Fruit fly (Drosophila melanogaster) whole organism, prepupa: ENCODE results near the gene Gcn5.

Experiments
- Blimp-1 ChIP-seq: fragments of 200-800 bp; sonication (Bioruptor generic); optimal IDR thresholded peaks from 3 replicates; lab custom pipeline; 2017; ENCODE audit warnings: missing biosample characterization, missing genetic modification characterization, mild to moderate bottlenecking, moderate library complexity, missing genetic modification reagents
- CG10631 ChIP-seq: fragments of 200-800 bp; sonication (Bioruptor generic); optimal IDR thresholded peaks from 2 replicates; lab custom pipeline; 2016; ENCODE audit warnings: missing biosample characterization, missing genetic modification characterization
- CG10669 ChIP-seq: fragments of 200-800 bp; sonication (Bioruptor generic); optimal IDR thresholded peaks from 3 replicates; lab custom pipeline; 2018; ENCODE audit warnings: missing biosample characterization, mild to moderate bottlenecking, missing genetic modification characterization, moderate library complexity
- CG11294 ChIP-seq: fragments of 200-800 bp; sonication (Bioruptor generic); IDR thresholded peaks from 2 replicates; pipeline ENCODE4 v1.3.6; 2022; ENCODE audit warnings: missing biosample characterization, missing genetic modification characterization
- CG11762 ChIP-seq: fragments of 200-800 bp; sonication (Bioruptor generic); optimal IDR thresholded peaks from 3 replicates; lab custom pipeline; 2016; ENCODE audit warnings: missing biosample characterization, missing genetic modification characterization; ENCODE audit not compliant: insufficient read depth
- CG15336 ChIP-seq: fragments of 200-800 bp; sonication (Bioruptor generic); IDR thresholded peaks from 2 replicates; pipeline ENCODE4 v1.3.6; 2022; ENCODE audit warnings: missing biosample characterization, missing genetic modification characterization
- CG1621 ChIP-seq: fragments of 200-800 bp; sonication (Bioruptor generic); optimal IDR thresholded peaks from 3 replicates; lab custom pipeline; 2018; ENCODE audit warnings: missing biosample characterization, mild to moderate bottlenecking, missing genetic modification characterization
- CG16779 ChIP-seq: fragments of 200-800 bp; sonication (Bioruptor generic); optimal IDR thresholded peaks from 3 replicates; lab custom pipeline; 2017; ENCODE audit warnings: missing biosample characterization, mild to moderate bottlenecking, missing genetic modification characterization
- CG31627 ChIP-seq: fragments of 200-800 bp; sonication (Bioruptor generic); optimal IDR thresholded peaks from 3 replicates; lab custom pipeline; 2016; ENCODE audit warnings: missing biosample characterization, missing genetic modification characterization
- CG32006 ChIP-seq: fragments of 200-800 bp; sonication (Bioruptor generic); optimal IDR thresholded peaks from 3 replicates; lab custom pipeline; 2017; ENCODE audit warnings: missing biosample characterization, mild to moderate bottlenecking, missing genetic modification characterization
- CG34406 ChIP-seq: fragments of 200-800 bp; sonication (Bioruptor generic); optimal IDR thresholded peaks from 3 replicates; lab custom pipeline; 2016; ENCODE audit warnings: missing biosample characterization, missing genetic modification characterization
- CG3919 ChIP-seq: fragments of 200-800 bp; sonication (Bioruptor generic); optimal IDR thresholded peaks from 3 replicates; lab custom pipeline; 2016; ENCODE audit warnings: missing biosample characterization, missing genetic modification characterization
- CG4318 ChIP-seq: fragments of 200-800 bp; sonication (Bioruptor generic); optimal IDR thresholded peaks from 3 replicates; lab custom pipeline; 2017; ENCODE audit warnings: missing biosample characterization, mild to moderate bottlenecking, missing genetic modification characterization
- CG6163 ChIP-seq: fragments of 200-800 bp; sonication (Bioruptor generic); IDR thresholded peaks from 3 replicates; pipeline ENCODE4 v1.3.6; 2022; ENCODE audit warnings: missing biosample characterization, missing genetic modification characterization
- CG6276 ChIP-seq: fragments of 200-800 bp; sonication (Bioruptor generic); optimal IDR thresholded peaks from 2 replicates; lab custom pipeline; 2017; ENCODE audit warnings: missing biosample characterization, mild to moderate bottlenecking, missing genetic modification characterization
- CG6792 ChIP-seq: fragments of 200-800 bp; sonication (Bioruptor generic); optimal IDR thresholded peaks from 3 replicates; lab custom pipeline; 2016; ENCODE audit warnings: missing biosample characterization, missing genetic modification characterization
- CG6808 ChIP-seq: fragments of 200-800 bp; sonication (Bioruptor generic); optimal IDR thresholded peaks from 3 replicates; lab custom pipeline; 2017; ENCODE audit warnings: missing biosample characterization, missing genetic modification characterization, mild to moderate bottlenecking, moderate library complexity, missing genetic modification reagents
- CG6854 ChIP-seq: fragments of 200-800 bp; sonication (Bioruptor generic); optimal IDR thresholded peaks from 2 replicates; lab custom pipeline; 2017; ENCODE audit warnings: missing biosample characterization, mild to moderate bottlenecking, missing genetic modification characterization
- CG8119 ChIP-seq: fragments of 200-800 bp; sonication (Bioruptor generic); IDR thresholded peaks from 3 replicates; pipeline ENCODE4 v1.3.6; 2022; ENCODE audit warnings: missing biosample characterization, missing genetic modification characterization
- CG8319 ChIP-seq: fragments of 200-800 bp; sonication (Bioruptor generic); optimal IDR thresholded peaks from 3 replicates; lab custom pipeline; 2016; ENCODE audit warnings: missing biosample characterization, missing genetic modification characterization
- CG8632 ChIP-seq: fragments of 200-800 bp; sonication (Bioruptor generic); optimal IDR thresholded peaks from 3 replicates; lab custom pipeline; 2016; ENCODE audit warnings: missing biosample characterization, missing genetic modification characterization
- CG9139 ChIP-seq: fragments of 200-800 bp; sonication (Bioruptor generic); optimal IDR thresholded peaks from 3 replicates; lab custom pipeline; 2017; ENCODE audit warnings: missing biosample characterization, mild to moderate bottlenecking, missing genetic modification characterization
- Eip75B ChIP-seq: fragments of 200-800 bp; sonication (Bioruptor generic); optimal IDR thresholded peaks from 3 replicates; lab custom pipeline; 2016; ENCODE audit warnings: missing biosample characterization, missing genetic modification characterization
- Eip78C ChIP-seq: fragments of 200-800 bp; sonication (Bioruptor generic); peaks from one replicate; lab custom pipeline; 2016; ENCODE audit warnings: missing biosample characterization, missing genetic modification characterization
- Eip93F ChIP-seq: fragments of 200-800 bp; sonication (Bioruptor generic); optimal IDR thresholded peaks from 2 replicates; lab custom pipeline; 2016; ENCODE audit warnings: missing biosample characterization, mild to moderate bottlenecking, missing genetic modification characterization
- Ets21C ChIP-seq: fragments of 200-800 bp; sonication (Bioruptor generic); optimal IDR thresholded peaks from 3 replicates; lab custom pipeline; 2016; ENCODE audit warnings: missing biosample characterization, missing genetic modification characterization
- Ets96B ChIP-seq: fragments of 200-800 bp; optimal IDR thresholded peaks from 2 replicates; lab custom pipeline; 2019; ENCODE audit warnings: missing biosample characterization, mild to moderate bottlenecking, missing genetic modification characterization, moderate library complexity
- Gug ChIP-seq: fragments of 200-800 bp; sonication (Bioruptor generic); IDR thresholded peaks from 2 replicates; pipeline ENCODE4 v1.3.6; 2022; ENCODE audit warnings: missing biosample characterization, missing genetic modification characterization
- Hr38 ChIP-seq: sonication (Bioruptor generic); optimal IDR thresholded peaks from 2 replicates; lab custom pipeline; 2016; ENCODE audit warnings: missing biosample characterization, missing genetic modification characterization
- Hr4 ChIP-seq: fragments of 200-800 bp; sonication (Bioruptor generic); optimal IDR thresholded peaks from 3 replicates; lab custom pipeline; 2016; ENCODE audit warnings: missing biosample characterization, missing genetic modification characterization
- Lpt ChIP-seq: fragments of 200-800 bp; sonication (Bioruptor generic); optimal IDR thresholded peaks from 3 replicates; lab custom pipeline; 2016; ENCODE audit warnings: missing biosample characterization, missing genetic modification characterization
- Met ChIP-seq: fragments of 200-800 bp; sonication (Bioruptor generic); optimal IDR thresholded peaks from 3 replicates; lab custom pipeline; 2016; ENCODE audit warnings: missing biosample characterization, missing genetic modification characterization
- OdsH ChIP-seq: fragments of 200-800 bp; sonication (Bioruptor generic); optimal IDR thresholded peaks from 3 replicates; lab custom pipeline; 2016; ENCODE audit warnings: missing biosample characterization, missing genetic modification characterization
- Smox ChIP-seq: fragments of 200-800 bp; sonication (Bioruptor generic); optimal IDR thresholded peaks from 3 replicates; lab custom pipeline; 2016; ENCODE audit warnings: missing biosample characterization, missing genetic modification characterization
- Sox102F ChIP-seq: fragments of 200-800 bp; sonication (Bioruptor generic); optimal IDR thresholded peaks from 2 replicates; lab custom pipeline; 2016; ENCODE audit warnings: missing biosample characterization, mild to moderate bottlenecking, missing genetic modification characterization
- achi ChIP-seq: fragments of 200-800 bp; sonication (Bioruptor generic); optimal IDR thresholded peaks from 3 replicates; lab custom pipeline; 2016; ENCODE audit warnings: missing biosample characterization, missing genetic modification characterization
- acj6 ChIP-seq: fragments of 200-800 bp; sonication (Bioruptor generic); optimal IDR thresholded peaks from 3 replicates; lab custom pipeline; 2016; ENCODE audit warnings: missing biosample characterization, missing genetic modification characterization
- cyc ChIP-seq: fragments of 200-800 bp; sonication (Bioruptor generic); optimal IDR thresholded peaks from 3 replicates; lab custom pipeline; 2016; ENCODE audit warnings: missing biosample characterization, missing genetic modification characterization
- dsx ChIP-seq: fragments of 200-800 bp; optimal IDR thresholded peaks from 3 replicates; lab custom pipeline; 2019; ENCODE audit warnings: missing biosample characterization, mild to moderate bottlenecking, missing genetic modification characterization, moderate library complexity; ENCODE audit not compliant: poor library complexity, severe bottlenecking
- eg ChIP-seq: fragments of 200-800 bp; sonication (Bioruptor generic); IDR thresholded peaks from 3 replicates; pipeline ENCODE4 v1.3.6; 2022; ENCODE audit warnings: missing biosample characterization, missing genetic modification characterization
- esn ChIP-seq: fragments of 200-800 bp; sonication (Bioruptor generic); optimal IDR thresholded peaks from 2 replicates; lab custom pipeline; 2016; ENCODE audit warnings: missing biosample characterization, mild to moderate bottlenecking, missing genetic modification characterization, moderate library complexity
- fd59A ChIP-seq: fragments of 200-800 bp; sonication (Bioruptor generic); optimal IDR thresholded peaks from 2 replicates; lab custom pipeline; 2017; ENCODE audit warnings: missing biosample characterization, mild to moderate bottlenecking, missing genetic modification characterization, missing genetic modification reagents
- fd85E ChIP-seq: fragments of 200-800 bp; sonication (Bioruptor generic); optimal IDR thresholded peaks from 3 replicates; lab custom pipeline; 2016; ENCODE audit warnings: missing biosample characterization, missing genetic modification characterization
- fkh ChIP-seq: fragments of 200-800 bp; sonication (Bioruptor generic); optimal IDR thresholded peaks from 3 replicates; lab custom pipeline; 2017; ENCODE audit warnings: missing biosample characterization, mild to moderate bottlenecking, missing genetic modification characterization, moderate library complexity
- lz ChIP-seq: fragments of 200-800 bp; sonication (Bioruptor generic); optimal IDR thresholded peaks from 3 replicates; lab custom pipeline; 2016; ENCODE audit warnings: missing biosample characterization, missing genetic modification characterization
- net ChIP-seq: fragments of 200-800 bp; sonication (Bioruptor generic); optimal IDR thresholded peaks from 3 replicates; lab custom pipeline; 2016; ENCODE audit warnings: missing biosample characterization, missing genetic modification characterization
- pdm3 ChIP-seq: fragments of 200-800 bp; sonication (Bioruptor generic); optimal IDR thresholded peaks from 3 replicates; lab custom pipeline; 2016; ENCODE audit warnings: missing biosample characterization, missing genetic modification characterization
- salr ChIP-seq, 2 experiments: fragments of 200-800 bp; sonication (Bioruptor generic); optimal IDR thresholded peaks; 3 replicates each; lab custom pipeline; 2016 to 2018; ENCODE audit warnings: missing biosample characterization in 2 of 2, missing genetic modification characterization in 2 of 2, mild to moderate bottlenecking in 1 of 2
- spab ChIP-seq: fragments of 200-800 bp; sonication (Bioruptor generic); optimal IDR thresholded peaks from 2 replicates; lab custom pipeline; 2017; ENCODE audit warnings: missing biosample characterization, mild to moderate bottlenecking, missing genetic modification characterization, missing genetic modification reagents
- ss ChIP-seq, 2 experiments: fragments of 200-800 bp; sonication (Bioruptor generic); optimal IDR thresholded peaks; 2 replicates in 1 of 2; 3 replicates in 1 of 2; lab custom pipeline; 2017 to 2018; ENCODE audit warnings: mild to moderate bottlenecking in 2 of 2, missing biosample characterization in 2 of 2, missing genetic modification characterization in 2 of 2, moderate library complexity in 1 of 2
- topi ChIP-seq: fragments of 200-800 bp; sonication (Bioruptor generic); optimal IDR thresholded peaks from 3 replicates; lab custom pipeline; 2016; ENCODE audit warnings: missing biosample characterization, missing genetic modification characterization
- vri ChIP-seq: fragments of 200-800 bp; sonication (Bioruptor generic); optimal IDR thresholded peaks from 3 replicates; lab custom pipeline; 2016; ENCODE audit warnings: missing biosample characterization, mild to moderate bottlenecking, missing genetic modification characterization

The Gcn5 gene

dm6 chr3L:12557736-12558135, 33.9 kb upstream of the Gcn5 start:
- TF ChIP-seq Hr4 (peak; percentile 49), CG8319 (GFP tag; lab: Kevin White, UChicago) (peak; percentile 50), Sox102F (peak; percentile 80), CG6854 (GFP tag; lab: Kevin White, UChicago) (no peak), Ets21C (GFP tag; lab: Kevin White, UChicago) (peak; percentile 67), Eip75B (GFP tag; lab: Kevin White, UChicago) (peak; percentile 69), CG4318 (peak; percentile 5), fd85E (peak; percentile 3), fkh (no peak), CG6163 (peak; percentile 23; the same call in 2 of the 3 replicates), CG10669 (GFP tag; lab: Kevin White, UChicago) (peak; percentile 70), cyc (GFP tag; lab: Kevin White, UChicago) (peak; percentile 73), CG34406 (peak; percentile 72), Eip78C (GFP tag; lab: Kevin White, UChicago) (peak; percentile 90), CG1621 (tag; lab: Kevin White, UChicago) (peak; percentile 48), salr (GFP tag; optimal IDR thresholded peaks at IDR 0.05; lab: Kevin White, UChicago) (peak in 1 of 2 experiments; percentile 12), CG16779 (tag; lab: Kevin White, UChicago) (no peak), acj6 (GFP tag; lab: Kevin White, UChicago) (peak; percentile 76), Ets96B (tag; lab: Kevin White, UChicago) (peak; percentile 69), vri (peak; percentile 49), eg (GFP tag; lab: Robert Waterston, UW) (no peak), OdsH (GFP tag; lab: Kevin White, UChicago) (peak; percentile 62), CG3919 (GFP tag; lab: Kevin White, UChicago) (peak; percentile 57), achi (GFP tag; lab: Kevin White, UChicago) (peak; percentile 70), CG9139 (GFP tag; lab: Kevin White, UChicago) (peak; percentile 5), CG8632 (GFP tag; lab: Kevin White, UChicago) (peak; percentile 68), pdm3 (GFP tag; lab: Kevin White, UChicago) (peak; percentile 67), fd59A (peak; percentile 72), Smox (peak; percentile 74), Gug (no peak), Met (peak; percentile 84), Eip93F (GFP tag; lab: Kevin White, UChicago) (no peak), CG31627 (GFP tag; lab: Kevin White, UChicago) (peak; percentile 81), CG10631 (GFP tag; lab: Kevin White, UChicago) (peak; percentile 62), CG8119 (GFP tag; lab: Robert Waterston, UW) (peak; percentile 24; the same call in 1 of the 3 replicates), esn (peak; percentile 84), Blimp-1 (GFP tag; lab: Kevin White, UChicago) (peak; percentile 52), topi (GFP tag; lab: Kevin White, UChicago) (peak; percentile 79), dsx (GFP tag; lab: Kevin White, UChicago) (peak; percentile 53), CG15336 (no peak), spab (GFP tag; lab: Kevin White, UChicago) (peak; percentile 65), Hr38 (GFP tag; lab: Kevin White, UChicago) (no peak), CG32006 (GFP tag; lab: Kevin White, UChicago) (peak; percentile 61), lz (GFP tag; lab: Kevin White, UChicago) (peak; percentile 76), CG11294 (no peak), CG11762 (GFP tag; lab: Kevin White, UChicago) (peak; percentile 45), CG6276 (GFP tag; lab: Kevin White, UChicago) (no peak), Lpt (GFP tag; lab: Kevin White, UChicago) (no peak), CG6808 (GFP tag; lab: Kevin White, UChicago) (peak; percentile 67), CG6792 (peak; percentile 61), ss (GFP tag; optimal IDR thresholded peaks at IDR 0.05; lab: Kevin White, UChicago) (peak; percentile 62 to 63), net (GFP tag; lab: Kevin White, UChicago) (peak; percentile 57)
